Worm (Caenorhabditis elegans) whole organism, mixed stage, embryonic: ENCODE measurements around the gene ugt-13.

ENCODE experiments used
- M03D4.4 ChIP-seq: sonication (generic microtip); optimal IDR thresholded peaks from 2 replicates; lab custom pipeline; 2017; ENCODE audit warnings: mild to moderate bottlenecking, missing genetic modification characterization, missing compliant biosample characterization
- bed-3 ChIP-seq: fragments of 200-800 bp; sonication (Bioruptor generic); optimal IDR thresholded peaks from 3 replicates; lab custom pipeline; 2018; ENCODE audit warnings: mild to moderate bottlenecking, missing genetic modification characterization, moderate library complexity, missing compliant biosample characterization
- blmp-1 ChIP-seq: fragments of 150-350 bp; optimal IDR thresholded peaks from 2 replicates; lab custom pipeline; 2014; ENCODE audit warnings: missing biosample characterization, missing genetic modification characterization
- ceh-39 ChIP-seq: fragments of 150-350 bp; optimal IDR thresholded peaks from 2 replicates; lab custom pipeline; 2014; ENCODE audit warnings: missing biosample characterization, missing genetic modification characterization
- ceh-43 ChIP-seq: fragments of 200-800 bp; sonication (Bioruptor generic); optimal IDR thresholded peaks from 2 replicates; lab custom pipeline; 2018; ENCODE audit warnings: mild to moderate bottlenecking, missing genetic modification characterization, moderate library complexity, missing compliant biosample characterization
- ceh-83 ChIP-seq: fragments of 200-800 bp; sonication (Bioruptor generic); optimal IDR thresholded peaks from 2 replicates; lab custom pipeline; 2018; ENCODE audit warnings: mild to moderate bottlenecking, missing genetic modification characterization, missing compliant biosample characterization
- ces-1 ChIP-seq: fragments of 150-350 bp; optimal IDR thresholded peaks from 2 replicates; lab custom pipeline; 2014; ENCODE audit warnings: missing biosample characterization, missing genetic modification reagents, missing genetic modification characterization
- cnd-1 ChIP-seq: fragments of 200-800 bp; sonication (Bioruptor generic); optimal IDR thresholded peaks from 2 replicates; lab custom pipeline; 2018; ENCODE audit warnings: mild to moderate bottlenecking, missing genetic modification characterization, missing compliant biosample characterization
- drap-1 ChIP-seq: fragments of 200-800 bp; sonication (Bioruptor generic); optimal IDR thresholded peaks from 3 replicates; lab custom pipeline; 2018; ENCODE audit warnings: mild to moderate bottlenecking, missing genetic modification characterization, missing compliant biosample characterization
- elt-1 ChIP-seq: sonication (generic microtip); optimal IDR thresholded peaks from 2 replicates; lab custom pipeline; 2017; ENCODE audit warnings: missing genetic modification characterization, mild to moderate bottlenecking, missing compliant biosample characterization, antibody characterized with exemption, moderate library complexity, borderline replicate concordance; ENCODE audit not compliant: insufficient read depth
- elt-3 ChIP-seq: fragments of 150-350 bp; optimal IDR thresholded peaks from 2 replicates; lab custom pipeline; 2014; ENCODE audit warnings: missing biosample characterization, missing genetic modification characterization
- flh-1 ChIP-seq: fragments of 200-800 bp; sonication (Bioruptor generic); optimal IDR thresholded peaks from 2 replicates; lab custom pipeline; 2018; ENCODE audit warnings: mild to moderate bottlenecking, missing genetic modification characterization, moderate library complexity, missing compliant biosample characterization
- ham-2 ChIP-seq: fragments of 200-800 bp; sonication (Bioruptor generic); optimal IDR thresholded peaks from 2 replicates; lab custom pipeline; 2018; ENCODE audit warnings: mild to moderate bottlenecking, missing genetic modification characterization, missing compliant biosample characterization
- hlh-1 ChIP-seq: fragments of 150-350 bp; optimal IDR thresholded peaks from 2 replicates; lab custom pipeline; 2014; ENCODE audit warnings: missing biosample characterization, missing genetic modification reagents, missing genetic modification characterization
- lin-13 ChIP-seq: fragments of 150-350 bp; optimal IDR thresholded peaks from 2 replicates; lab custom pipeline; 2014; ENCODE audit warnings: missing biosample characterization, missing genetic modification characterization
- lin-32 ChIP-seq: fragments of 200-800 bp; sonication (Bioruptor generic); optimal IDR thresholded peaks from 2 replicates; lab custom pipeline; 2018; ENCODE audit warnings: mild to moderate bottlenecking, missing genetic modification characterization, missing compliant biosample characterization
- lsy-2 ChIP-seq: fragments of 150-350 bp; optimal IDR thresholded peaks from 2 replicates; lab custom pipeline; 2014; ENCODE audit warnings: missing biosample characterization, missing genetic modification characterization
- mab-5 ChIP-seq: fragments of 150-350 bp; optimal IDR thresholded peaks from 2 replicates; lab custom pipeline; 2014; ENCODE audit warnings: missing biosample characterization, missing genetic modification characterization
- mep-1 ChIP-seq: fragments of 150-350 bp; optimal IDR thresholded peaks from 2 replicates; lab custom pipeline; 2017; ENCODE audit warnings: missing biosample characterization, missing genetic modification reagents, missing genetic modification characterization, inconsistent platforms
- mls-2 ChIP-seq: sonication (generic microtip); optimal IDR thresholded peaks from 2 replicates; lab custom pipeline; 2016; ENCODE audit warnings: mild to moderate bottlenecking, missing genetic modification characterization, moderate library complexity, missing compliant biosample characterization
- nhr-2 ChIP-seq: fragments of 150-350 bp; optimal IDR thresholded peaks from 2 replicates; lab custom pipeline; 2014; ENCODE audit warnings: missing biosample characterization, missing genetic modification characterization
- nhr-237 ChIP-seq: fragments of 150-350 bp; optimal IDR thresholded peaks from 2 replicates; lab custom pipeline; 2014; ENCODE audit warnings: missing biosample characterization, missing genetic modification characterization
- nhr-28 ChIP-seq: fragments of 150-350 bp; optimal IDR thresholded peaks from 2 replicates; lab custom pipeline; 2014; ENCODE audit warnings: missing biosample characterization, missing genetic modification characterization
- nhr-76 ChIP-seq: sonication (generic microtip); optimal IDR thresholded peaks from 2 replicates; lab custom pipeline; 2017; ENCODE audit warnings: missing biosample characterization, missing genetic modification characterization
- pha-4 ChIP-seq: fragments of 150-350 bp; optimal IDR thresholded peaks from 2 replicates; lab custom pipeline; 2018; ENCODE audit warnings: missing biosample characterization, missing genetic modification reagents, missing genetic modification characterization
- sem-2 ChIP-seq: fragments of 200-800 bp; sonication (Bioruptor generic); optimal IDR thresholded peaks from 2 replicates; lab custom pipeline; 2018; ENCODE audit warnings: mild to moderate bottlenecking, missing genetic modification characterization, missing compliant biosample characterization
- snpc-4 ChIP-seq: fragments of 150-350 bp; optimal IDR thresholded peaks from 2 replicates; lab custom pipeline; 2014; ENCODE audit warnings: missing biosample characterization, missing genetic modification characterization
- tbx-8 ChIP-seq: fragments of 200-800 bp; sonication (Bioruptor generic); optimal IDR thresholded peaks from 2 replicates; lab custom pipeline; 2018; ENCODE audit warnings: mild to moderate bottlenecking, missing genetic modification characterization, moderate library complexity, missing compliant biosample characterization
- unc-120 ChIP-seq: sonication (generic microtip); optimal IDR thresholded peaks from 2 replicates; lab custom pipeline; 2017; ENCODE audit warnings: missing genetic modification characterization, missing compliant biosample characterization; ENCODE audit not compliant: poor library complexity, severe bottlenecking
- unc-39 ChIP-seq: fragments of 150-350 bp; optimal IDR thresholded peaks from 2 replicates; lab custom pipeline; 2014; ENCODE audit warnings: missing biosample characterization, missing genetic modification characterization
- unc-62 ChIP-seq: fragments of 150-350 bp; optimal IDR thresholded peaks from 2 replicates; lab custom pipeline; 2014; ENCODE audit warnings: missing biosample characterization, missing genetic modification reagents, missing genetic modification characterization
- zip-8 ChIP-seq: fragments of 150-350 bp; optimal IDR thresholded peaks from 2 replicates; lab custom pipeline; 2014; ENCODE audit warnings: missing biosample characterization, missing genetic modification characterization
- ztf-11 ChIP-seq: fragments of 150-350 bp; optimal IDR thresholded peaks from 2 replicates; lab custom pipeline; 2014; ENCODE audit warnings: missing biosample characterization, missing genetic modification characterization

ugt-13 gene

DNA sequence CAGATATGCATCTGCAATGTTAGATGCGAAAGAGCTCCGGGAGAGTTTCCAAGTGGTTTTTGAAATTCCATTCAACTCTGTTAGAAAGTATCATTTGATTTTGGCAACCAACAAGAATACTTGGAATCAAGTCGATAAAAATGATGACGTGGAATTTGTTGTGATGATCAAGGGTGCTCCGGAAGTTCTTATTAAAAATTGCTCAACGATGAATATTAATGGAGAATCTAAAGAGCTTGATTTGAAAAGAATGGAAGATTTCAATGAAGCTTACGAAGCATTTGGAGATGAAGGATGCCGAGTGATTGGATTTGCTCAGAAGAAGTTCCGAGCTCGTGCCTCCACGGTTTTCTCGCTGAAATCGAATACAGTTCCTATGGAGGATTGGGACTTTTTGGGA lies 28.7 kb downstream of the ugt-13 start:
- no peak for TF ChIP-seq ztf-11 (tag; lab: Kevin White, UChicago)
- TF ChIP-seq flh-1 (GFP tag; lab: Kevin White, UChicago) = no peak
- no peak for TF ChIP-seq cnd-1 (tag; lab: Kevin White, UChicago)
- TF ChIP-seq ham-2 (GFP tag; lab: Kevin White, UChicago) = no peak
- no peak for TF ChIP-seq mep-1
- no peak for TF ChIP-seq ceh-43 (GFP tag; lab: Kevin White, UChicago)
- no peak for TF ChIP-seq unc-62 (GFP tag; lab: Kevin White, UChicago)
- TF ChIP-seq blmp-1 (tag; lab: Kevin White, UChicago) = no peak
- no peak for TF ChIP-seq nhr-237 (tag; lab: Kevin White, UChicago)
- TF ChIP-seq elt-1 (tag; lab: Kevin White, UChicago) = no peak
- TF ChIP-seq, all 35 proteins: peak for 0

- TF ChIP-seq tbx-8 (GFP tag; lab: Kevin White, UChicago) (no peak), elt-3 (tag; lab: Kevin White, UChicago) (no peak), lsy-2 (tag; lab: Kevin White, UChicago) (no peak), lin-32 (no peak), flh-1 (GFP tag; lab: Kevin White, UChicago) (no peak), drap-1 (GFP tag; lab: Kevin White, UChicago) (no peak)
Measured at ce11 chrV:4944219-4944618, 35.5 kb downstream of the ugt-13 start, which contains the start of gene str-211. str-211 (minus strand) TSS chrV:4944319.

DNA sequence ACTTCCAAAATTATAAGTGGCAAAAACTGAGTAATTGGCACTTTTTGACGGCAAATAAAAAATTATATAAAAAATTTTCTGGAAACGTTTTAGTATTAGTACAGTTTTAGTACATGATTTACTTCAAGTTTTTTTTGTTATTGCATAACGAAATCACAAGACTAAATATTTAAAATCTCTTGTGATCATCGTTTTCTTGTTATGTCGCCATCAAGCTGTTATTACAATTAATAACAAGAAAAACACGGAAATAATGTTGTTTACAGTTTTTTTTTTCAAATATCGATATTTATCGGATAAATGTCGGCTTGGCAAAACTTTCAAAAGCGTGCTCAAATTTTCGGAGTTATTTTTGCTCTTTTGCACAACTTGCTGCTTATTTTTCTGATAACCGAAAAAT lies 40.0 kb downstream of the ugt-13 start, which contains the start of gene str-209:
Gene str-209, plus strand, starts transcription at position 301 of the 400 bp plus-strand sequence.
- TF ChIP-seq lin-13 (tag; lab: Kevin White, UChicago) (no peak), pha-4 (tag; lab: Kevin White, UChicago) (no peak), ztf-11 (tag; lab: Kevin White, UChicago) (no peak), sem-2 (GFP tag; lab: Kevin White, UChicago) (no peak), mls-2 (tag; lab: Kevin White, UChicago) (no peak), tbx-8 (GFP tag; lab: Kevin White, UChicago) (no peak), mab-5 (tag; lab: Kevin White, UChicago) (no peak), flh-1 (GFP tag; lab: Kevin White, UChicago) (no peak), unc-62 (GFP tag; lab: Kevin White, UChicago) (no peak), nhr-28 (no peak), snpc-4 (tag; lab: Kevin White, UChicago) (no peak), mep-1 (no peak), zip-8 (tag; lab: Kevin White, UChicago) (no peak), bed-3 (no peak), nhr-2 (tag; lab: Kevin White, UChicago) (no peak), unc-39 (tag; lab: Kevin White, UChicago) (no peak), nhr-237 (tag; lab: Kevin White, UChicago) (no peak), hlh-1 (tag; lab: Kevin White, UChicago) (no peak), ceh-39 (tag; lab: Kevin White, UChicago) (no peak), ham-2 (GFP tag; lab: Kevin White, UChicago) (no peak)

DNA sequence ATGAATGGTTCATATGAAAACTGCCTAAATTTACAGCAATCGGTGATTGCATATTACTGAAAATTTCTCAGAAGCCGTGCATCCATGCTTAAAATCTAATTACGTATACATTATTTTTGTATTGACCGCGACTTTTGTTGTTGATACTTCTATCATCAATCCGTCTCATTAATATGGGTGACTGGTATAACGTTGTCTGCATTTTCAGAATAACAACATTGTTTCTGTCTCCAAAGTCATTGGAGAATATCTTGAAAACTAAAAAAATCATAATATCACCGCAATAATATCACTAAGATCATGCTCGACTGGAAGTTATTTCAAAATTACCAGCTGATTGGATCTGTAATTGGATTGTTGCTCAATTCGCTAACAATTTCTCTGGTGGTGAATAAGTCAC lies 42.8 kb downstream of the ugt-13 start, which contains the start of gene str-207:
Gene str-207, plus strand, starts transcription at position 301 of the 400 bp plus-strand sequence.
- TF ChIP-seq nhr-76 (tag; lab: Kevin White, UChicago) (no peak), M03D4.4 (tag; lab: Kevin White, UChicago) (no peak), mls-2 (tag; lab: Kevin White, UChicago) (no peak)

DNA sequence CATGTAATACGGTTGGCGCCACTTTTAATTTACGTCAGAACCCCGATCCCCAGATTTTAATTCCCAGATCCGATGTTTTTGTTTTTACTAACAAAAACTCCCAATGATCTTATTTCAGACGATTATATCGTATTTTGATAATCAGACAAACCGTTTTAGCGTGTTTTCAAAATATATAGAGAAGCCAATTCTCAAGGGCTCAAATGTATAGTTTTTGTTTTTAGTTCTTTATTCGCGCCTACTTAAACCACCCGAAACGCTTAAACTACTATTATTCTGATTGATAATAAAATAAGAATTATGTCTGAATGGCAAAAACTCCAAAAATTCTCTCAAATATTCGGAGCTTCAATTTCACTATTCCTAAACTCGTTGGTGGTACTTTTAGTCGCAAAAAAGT lies 47.8 kb downstream of the ugt-13 start, which contains the start of gene str-208:
Gene str-208, plus strand, starts transcription at position 301 of the 400 bp plus-strand sequence.
- no peak for TF ChIP-seq hlh-1 (tag; lab: Kevin White, UChicago)
- TF ChIP-seq ceh-83 (GFP tag; lab: Kevin White, UChicago) = no peak
- no peak for TF ChIP-seq blmp-1 (tag; lab: Kevin White, UChicago)
- TF ChIP-seq M03D4.4 (tag; lab: Kevin White, UChicago) = no peak
- TF ChIP-seq ces-1 = no peak
- TF ChIP-seq unc-120 (tag; lab: Kevin White, UChicago) = no peak
- no peak for TF ChIP-seq pha-4 (tag; lab: Kevin White, UChicago)
- no peak for TF ChIP-seq mls-2 (tag; lab: Kevin White, UChicago)
- no peak for TF ChIP-seq ztf-11 (tag; lab: Kevin White, UChicago)
- no peak for TF ChIP-seq lin-32
- no peak for TF ChIP-seq drap-1 (GFP tag; lab: Kevin White, UChicago)
